Fruit fly (Drosophila melanogaster) whole organism, pupa: ENCODE data around the gene Hsc70-4.

Experiments used
- CG10348 ChIP-seq: fragments of 200-800 bp; sonication (Bioruptor generic); IDR thresholded peaks from 2 replicates; pipeline ENCODE4 v1.3.6; 2022; ENCODE audit warnings: missing biosample characterization, missing genetic modification characterization
- CG12605 ChIP-seq: fragments of 200-800 bp; sonication (Bioruptor generic); IDR thresholded peaks from 2 replicates; pipeline ENCODE4 v1.3.6; 2022; ENCODE audit warnings: missing biosample characterization, missing genetic modification characterization
- CG13204 ChIP-seq: fragments of 200-800 bp; sonication (Bioruptor generic); optimal IDR thresholded peaks from 2 replicates; lab custom pipeline; 2018; ENCODE audit warnings: missing biosample characterization, mild to moderate bottlenecking, missing genetic modification characterization, moderate library complexity
- CG14655 ChIP-seq: fragments of 200-800 bp; sonication (Bioruptor generic); optimal IDR thresholded peaks from 3 replicates; lab custom pipeline; 2017; ENCODE audit warnings: mild to moderate bottlenecking, missing biosample characterization, missing genetic modification reagents, missing genetic modification characterization
- CG15710 ChIP-seq: fragments of 200-800 bp; sonication (Bioruptor generic); optimal IDR thresholded peaks from 2 replicates; lab custom pipeline; 2018; ENCODE audit warnings: missing biosample characterization, mild to moderate bottlenecking, missing genetic modification characterization, moderate library complexity
- CG17806 ChIP-seq: fragments of 200-800 bp; sonication (Bioruptor generic); optimal IDR thresholded peaks from 2 replicates; lab custom pipeline; 2018; ENCODE audit warnings: missing biosample characterization, mild to moderate bottlenecking, missing genetic modification characterization, moderate library complexity
- CG32121 ChIP-seq: fragments of 200-800 bp; sonication (Bioruptor generic); IDR thresholded peaks from 2 replicates; pipeline ENCODE4 v1.3.6; 2022; ENCODE audit warnings: missing biosample characterization, missing genetic modification characterization
- CG34367 ChIP-seq: fragments of 200-800 bp; sonication (Bioruptor generic); optimal IDR thresholded peaks from 2 replicates; lab custom pipeline; 2018; ENCODE audit warnings: missing biosample characterization, mild to moderate bottlenecking, missing genetic modification characterization
- CG4496 ChIP-seq: fragments of 200-800 bp; sonication (Bioruptor generic); IDR thresholded peaks from 3 replicates; pipeline ENCODE4 v1.3.6; 2022; ENCODE audit warnings: missing biosample characterization, missing genetic modification characterization
- CG8159 ChIP-seq: fragments of 200-800 bp; sonication (Bioruptor generic); optimal IDR thresholded peaks from 3 replicates; lab custom pipeline; 2018; ENCODE audit warnings: missing biosample characterization, mild to moderate bottlenecking, missing genetic modification characterization, moderate library complexity
- CG8301 ChIP-seq: fragments of 200-800 bp; sonication (Bioruptor generic); optimal IDR thresholded peaks from 2 replicates; lab custom pipeline; 2018; ENCODE audit warnings: missing biosample characterization, mild to moderate bottlenecking, missing genetic modification characterization
- CG9948 ChIP-seq: fragments of 200-800 bp; sonication (Bioruptor generic); optimal IDR thresholded peaks from 2 replicates; lab custom pipeline; 2018; ENCODE audit warnings: missing biosample characterization, mild to moderate bottlenecking, missing genetic modification characterization, moderate library complexity
- D1 ChIP-seq: fragments of 200-800 bp; sonication (Bioruptor generic); optimal IDR thresholded peaks from 2 replicates; lab custom pipeline; 2018; ENCODE audit warnings: missing biosample characterization, mild to moderate bottlenecking, missing genetic modification characterization, moderate library complexity
- EcR ChIP-seq: fragments of 200-800 bp; sonication (Bioruptor generic); optimal IDR thresholded peaks from 3 replicates; lab custom pipeline; 2019; ENCODE audit warnings: missing biosample characterization, missing genetic modification characterization, mild to moderate bottlenecking, moderate library complexity, missing genetic modification reagents
- Ets98B ChIP-seq: fragments of 200-800 bp; sonication (Bioruptor generic); IDR thresholded peaks from 2 replicates; pipeline ENCODE4 v1.3.6; 2022; ENCODE audit warnings: missing biosample characterization, missing genetic modification characterization
- Pif1A ChIP-seq: fragments of 200-800 bp; sonication (Bioruptor generic); optimal IDR thresholded peaks from 3 replicates; lab custom pipeline; 2016; ENCODE audit warnings: missing biosample characterization, missing genetic modification characterization
- Pif1B ChIP-seq: fragments of 200-800 bp; sonication (Bioruptor generic); optimal IDR thresholded peaks from 3 replicates; lab custom pipeline; 2016; ENCODE audit warnings: missing biosample characterization, missing genetic modification characterization
- Snoo ChIP-seq: fragments of 200-800 bp; sonication (Bioruptor generic); optimal IDR thresholded peaks from 3 replicates; lab custom pipeline; 2017; ENCODE audit warnings: missing biosample characterization, mild to moderate bottlenecking, missing genetic modification characterization, inconsistent platforms
- fd96Ca ChIP-seq: fragments of 200-800 bp; sonication (Bioruptor generic); IDR thresholded peaks from 3 replicates; pipeline ENCODE4 v1.3.6; 2022; ENCODE audit warnings: missing biosample characterization, missing genetic modification characterization
- gl ChIP-seq: fragments of 200-800 bp; sonication (Bioruptor generic); optimal IDR thresholded peaks from 2 replicates; lab custom pipeline; 2018; ENCODE audit warnings: missing biosample characterization, mild to moderate bottlenecking, missing genetic modification characterization
- rn ChIP-seq: fragments of 200-800 bp; sonication (Bioruptor generic); IDR thresholded peaks from 2 replicates; pipeline ENCODE4 v1.3.6; 2022; ENCODE audit warnings: missing biosample characterization, missing genetic modification characterization

The Hsc70-4 gene

DNA sequence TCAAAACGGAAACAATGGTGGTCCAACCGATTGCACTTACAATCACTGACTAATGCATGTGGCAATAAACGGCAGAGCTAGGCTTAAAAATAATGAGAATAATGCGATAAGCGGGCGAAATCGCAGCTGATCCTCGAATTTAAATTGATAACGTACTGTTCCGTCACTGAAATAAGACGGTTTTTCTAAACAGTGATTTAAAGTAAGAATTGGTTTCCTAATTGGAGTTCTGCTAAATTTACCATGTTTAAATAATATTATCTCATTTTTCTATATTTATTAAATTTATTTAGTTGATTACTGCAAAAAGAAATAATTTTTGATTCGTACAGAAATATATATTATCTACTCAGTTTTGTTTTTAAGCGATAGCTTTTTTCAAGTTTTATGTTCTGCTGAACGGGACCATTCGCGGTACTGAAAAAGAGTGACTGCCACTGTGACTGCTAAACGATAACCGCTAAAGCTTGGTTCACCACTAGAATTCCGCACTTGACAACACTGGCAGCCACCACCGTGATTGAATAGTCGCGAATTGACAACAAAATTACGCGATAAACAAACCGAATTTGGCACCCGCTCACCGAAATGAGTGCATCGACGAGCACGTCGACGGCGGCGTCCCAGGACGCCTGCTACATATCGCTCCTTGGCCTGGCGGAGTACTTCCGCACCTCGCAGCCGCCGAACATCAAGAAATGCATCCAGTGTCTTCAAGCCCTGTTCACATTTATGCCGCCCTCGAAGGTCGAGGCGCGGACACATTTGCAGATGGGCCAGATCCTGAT lies 33.6 kb upstream of the Hsc70-4 start, which contains the start of the genes Spn88Eb and Mau2:
Gene Spn88Eb, minus strand, starts transcription at position 51 of the 788 bp plus-strand sequence.
Gene Mau2, plus strand, starts transcription at position 493 of the 788 bp plus-strand sequence.
- TF ChIP-seq CG8301 (tag; lab: Kevin White, UChicago), result no peak
- TF ChIP-seq CG10348, result no peak
- peak; percentile 34 for TF ChIP-seq Snoo (tag; lab: Kevin White, UChicago)
- no peak; the same call in 1 of the 2 replicates for TF ChIP-seq CG12605 (GFP tag; lab: Robert Waterston, UW)
- TF ChIP-seq Ets98B (GFP tag; lab: Robert Waterston, UW), result peak; percentile 68
- TF ChIP-seq EcR (GFP tag; lab: Kevin White, UChicago), result no peak
- TF ChIP-seq CG17806 (tag; lab: Kevin White, UChicago), result no peak
- TF ChIP-seq rn (GFP tag; lab: Robert Waterston, UW), result peak; percentile 32; the same call in 1 of the 2 replicates
- TF ChIP-seq Pif1B, result no peak
- no peak for TF ChIP-seq CG14655
- no peak for TF ChIP-seq CG8159 (tag; lab: Kevin White, UChicago)
- no peak for TF ChIP-seq gl (tag; lab: Kevin White, UChicago)
- 0 out of 2 replicates have a peak, but pooled peaks have one; percentile 24 for TF ChIP-seq CG32121 (GFP tag; lab: Robert Waterston, UW)
- TF ChIP-seq CG13204 (GFP tag; lab: Kevin White, UChicago), result no peak
- peak; percentile 71 for TF ChIP-seq CG4496 (GFP tag; lab: Robert Waterston, UW)
- no peak for TF ChIP-seq CG34367
- TF ChIP-seq CG9948 (tag; lab: Kevin White, UChicago), result no peak
- no peak for TF ChIP-seq Pif1A (GFP tag; lab: Kevin White, UChicago)
- peak; percentile 68; the same call in 2 of the 3 replicates for TF ChIP-seq fd96Ca
- no peak for TF ChIP-seq D1 (tag; lab: Kevin White, UChicago)
- TF ChIP-seq CG15710 (tag; lab: Kevin White, UChicago), result peak; percentile 32

DNA sequence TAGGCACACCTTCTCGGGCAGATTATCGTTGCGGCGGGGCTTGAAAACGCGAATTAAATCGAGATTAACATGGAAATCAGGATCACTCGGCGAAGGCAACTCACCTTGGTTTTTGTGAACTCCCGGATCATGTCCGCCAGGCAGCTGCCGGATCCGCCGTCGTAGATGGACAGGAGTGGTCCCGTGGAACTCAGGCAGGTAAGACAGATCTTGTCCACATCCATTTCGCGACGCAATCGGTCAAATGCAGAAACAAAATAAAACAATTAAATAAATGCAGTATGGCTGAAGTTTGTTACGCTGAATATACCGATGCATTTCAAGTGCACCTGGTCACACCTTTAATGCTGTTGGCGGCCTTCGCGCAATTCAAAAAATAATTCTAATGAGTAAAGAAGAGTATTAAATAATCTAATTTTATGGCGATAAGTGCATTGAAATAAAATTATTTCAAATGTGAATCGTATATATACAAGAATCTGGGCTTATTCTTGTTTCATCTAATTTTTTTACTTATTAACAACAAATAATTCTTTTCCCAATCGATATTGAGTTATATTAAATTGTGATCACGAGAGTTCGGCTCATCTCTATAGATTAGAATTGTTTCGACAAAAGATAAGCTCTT lies 29.0 kb upstream of the Hsc70-4 start, which contains the start of the genes CG6654 and CG4210:
Gene CG6654, minus strand, starts transcription at position 297 of the 628 bp plus-strand sequence.
Gene CG4210, plus strand, starts transcription at position 613 of the 628 bp plus-strand sequence.
- TF ChIP-seq CG8301 (tag; lab: Kevin White, UChicago), result no peak
- no peak for TF ChIP-seq CG15710 (tag; lab: Kevin White, UChicago)
- TF ChIP-seq D1 (tag; lab: Kevin White, UChicago), result no peak
- no peak for TF ChIP-seq CG17806 (tag; lab: Kevin White, UChicago)
- no peak for TF ChIP-seq CG13204 (GFP tag; lab: Kevin White, UChicago)
- no peak for TF ChIP-seq Pif1B
- no peak for TF ChIP-seq EcR (GFP tag; lab: Kevin White, UChicago)
- TF ChIP-seq fd96Ca, result no peak
- TF ChIP-seq CG10348, result no peak
- TF ChIP-seq CG34367, result no peak
- TF ChIP-seq CG12605 (GFP tag; lab: Robert Waterston, UW), result no peak
- no peak for TF ChIP-seq Pif1A (GFP tag; lab: Kevin White, UChicago)
- TF ChIP-seq CG14655, result no peak
- TF ChIP-seq CG9948 (tag; lab: Kevin White, UChicago), result no peak
- TF ChIP-seq gl (tag; lab: Kevin White, UChicago), result no peak
- TF ChIP-seq, all 21 proteins: peak for 0

DNA sequence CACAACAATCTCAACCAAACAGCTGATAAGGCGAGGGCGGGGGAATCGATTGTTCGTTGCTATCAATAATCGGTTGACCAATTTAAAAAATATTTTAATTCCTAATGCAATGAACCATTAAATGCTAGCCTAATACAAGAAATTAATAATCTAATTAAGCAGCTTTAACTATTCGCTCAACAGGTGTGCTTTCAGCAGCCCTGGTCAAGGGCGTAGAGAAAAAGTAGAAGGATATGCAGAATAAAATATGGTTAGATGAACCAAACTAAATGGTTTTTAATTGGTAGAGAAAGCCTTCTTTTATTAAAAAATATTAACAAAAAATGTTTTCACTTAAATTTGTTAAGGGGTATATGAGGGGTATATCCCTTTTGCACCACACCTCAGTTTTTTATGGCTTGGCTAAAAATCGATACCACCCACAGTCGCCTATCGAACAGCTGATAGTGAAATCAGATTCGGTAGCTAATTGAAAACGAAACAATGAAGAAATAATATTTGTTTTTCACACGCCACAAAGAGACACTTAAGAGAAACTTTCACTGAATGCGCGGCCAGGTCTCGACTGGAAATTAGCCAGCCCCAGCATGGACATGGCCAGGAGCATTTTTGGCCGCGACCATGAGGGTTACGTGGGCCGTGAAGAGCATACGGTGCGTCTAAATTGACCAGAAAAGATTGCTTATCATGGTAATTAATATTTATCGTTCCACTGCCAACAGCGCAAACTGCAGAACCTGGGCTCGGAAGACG lies 23.5 kb upstream of the Hsc70-4 start, which contains the start of the genes SIDL and CG12241:
Gene SIDL, minus strand, starts transcription at position 51 of the 753 bp plus-strand sequence.
Gene CG12241, plus strand, starts transcription at position 433 of the 753 bp plus-strand sequence.
- TF ChIP-seq CG8301 (tag; lab: Kevin White, UChicago), result peak; percentile 90
- TF ChIP-seq fd96Ca, result peak; percentile 96
- TF ChIP-seq rn (GFP tag; lab: Robert Waterston, UW), result peak; percentile 98
- TF ChIP-seq CG32121 (GFP tag; lab: Robert Waterston, UW), result peak; percentile 97
- TF ChIP-seq D1 (tag; lab: Kevin White, UChicago), result no peak
- no peak for TF ChIP-seq CG34367
- TF ChIP-seq CG9948 (tag; lab: Kevin White, UChicago), result peak; percentile 86
- TF ChIP-seq EcR (GFP tag; lab: Kevin White, UChicago), result no peak
- TF ChIP-seq CG15710 (tag; lab: Kevin White, UChicago), result peak; percentile 66
- TF ChIP-seq CG17806 (tag; lab: Kevin White, UChicago), result peak; percentile 92
- peak; percentile 98 for TF ChIP-seq Ets98B (GFP tag; lab: Robert Waterston, UW)
- peak; percentile 99 for TF ChIP-seq CG4496 (GFP tag; lab: Robert Waterston, UW)
- peak; percentile 95 for TF ChIP-seq Snoo (tag; lab: Kevin White, UChicago)
- no peak for TF ChIP-seq CG14655
- TF ChIP-seq gl (tag; lab: Kevin White, UChicago), result peak; percentile 77
- peak; percentile 93 for TF ChIP-seq CG8159 (tag; lab: Kevin White, UChicago)
- peak; percentile 97 for TF ChIP-seq CG12605 (GFP tag; lab: Robert Waterston, UW)

DNA sequence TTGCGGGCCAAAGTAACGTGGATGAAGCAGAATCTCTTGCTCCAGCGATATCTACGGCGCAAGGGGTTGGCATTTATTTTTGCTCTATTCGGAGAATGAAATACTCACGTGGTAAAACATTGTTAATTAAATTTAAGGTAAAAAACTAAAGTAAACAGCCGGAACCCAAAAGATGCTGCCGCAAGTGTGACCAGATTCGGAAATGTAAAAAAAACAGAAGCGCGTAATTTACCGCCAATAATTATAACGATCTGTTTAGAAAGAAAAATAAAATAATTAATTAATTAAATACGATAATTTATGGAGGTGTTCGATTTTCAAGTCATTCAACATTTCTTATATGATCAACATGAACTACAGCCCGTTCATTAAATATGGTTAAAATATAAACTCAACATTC lies 19.5 kb upstream of the Hsc70-4 start, which contains the start of gene Polr2G:
Gene Polr2G, minus strand, starts transcription at position 208 of the 400 bp plus-strand sequence.
- TF ChIP-seq Pif1B, result no peak
- TF ChIP-seq CG4496 (GFP tag; lab: Robert Waterston, UW), result no peak
- TF ChIP-seq CG15710 (tag; lab: Kevin White, UChicago), result no peak
- no peak for TF ChIP-seq CG14655
- no peak for TF ChIP-seq Ets98B (GFP tag; lab: Robert Waterston, UW)
- TF ChIP-seq Snoo (tag; lab: Kevin White, UChicago), result no peak
- no peak for TF ChIP-seq D1 (tag; lab: Kevin White, UChicago)
- no peak for TF ChIP-seq CG8301 (tag; lab: Kevin White, UChicago)
- TF ChIP-seq CG13204 (GFP tag; lab: Kevin White, UChicago), result no peak
- TF ChIP-seq CG32121 (GFP tag; lab: Robert Waterston, UW), result no peak
- TF ChIP-seq CG8159 (tag; lab: Kevin White, UChicago), result no peak
- TF ChIP-seq EcR (GFP tag; lab: Kevin White, UChicago), result no peak
- no peak for TF ChIP-seq fd96Ca
- no peak for TF ChIP-seq CG10348
- TF ChIP-seq CG17806 (tag; lab: Kevin White, UChicago), result no peak
- TF ChIP-seq, all 21 proteins: peak for 0
